Worm (Caenorhabditis elegans): Measurements from ENCODE around the gene pyt-1.

- TF ChIP-seq nhr-237 (tag; optimal IDR thresholded peaks at IDR 0.05): no peak
- TF ChIP-seq nhr-77 (tag; optimal IDR thresholded peaks at IDR 0.05): no peak
- no peak for TF ChIP-seq elt-3 (tag; optimal IDR thresholded peaks at IDR 0.05)
- no peak for TF ChIP-seq zag-1 (tag; optimal IDR thresholded peaks at IDR 0.05)
- TF ChIP-seq ztf-11 (tag; optimal IDR thresholded peaks at IDR 0.05): no peak
- no peak for TF ChIP-seq aly-2 (tag; optimal IDR thresholded peaks at IDR 0.05)
- no peak for TF ChIP-seq ztf-4 (tag; optimal IDR thresholded peaks at IDR 0.05)
- no peak for TF ChIP-seq ceh-82 (tag; optimal IDR thresholded peaks at IDR 0.05)
- no peak for TF ChIP-seq jun-1 (tag; optimal IDR thresholded peaks at IDR 0.05)
- no peak for TF ChIP-seq elt-2 (tag; optimal IDR thresholded peaks at IDR 0.05)
- no peak for TF ChIP-seq pha-4 (tag; optimal IDR thresholded peaks at IDR 0.05)
- peak; percentile 53 for TF ChIP-seq ama-1 (optimal IDR thresholded peaks at IDR 0.05)
- TF ChIP-seq ceh-28 (tag; optimal IDR thresholded peaks at IDR 0.05): no peak
- TF ChIP-seq nhr-11 (tag; optimal IDR thresholded peaks at IDR 0.05): no peak
Observed at ce11 chrV:10252682-10253081, 23.6 kb upstream of the pyt-1 start.

All from whole organism, L3 larva.